Worm (Caenorhabditis elegans) whole organism, midembryonic: Measurements from ENCODE around the gene Y54G2A.16.
"Not testable (repeated sequence)": the region's sequence is repeated elsewhere in the genome, so short reads cannot be mapped to it uniquely, and the experiment has no call there.

Experiments used
- T22C8.4 ChIP-seq: fragments of 200-800 bp; sonication (Bioruptor generic); IDR thresholded peaks from 2 replicates; pipeline ENCODE4 v1.3.6; 2022; ENCODE audit warnings: missing genetic modification characterization, missing compliant biosample characterization
- cog-1 ChIP-seq: sonication (generic microtip); optimal IDR thresholded peaks from 2 replicates; lab custom pipeline; 2016; ENCODE audit warnings: missing genetic modification characterization, missing compliant biosample characterization
- flt-1 ChIP-seq: fragments of 200-800 bp; sonication (Bioruptor generic); IDR thresholded peaks from 2 replicates; pipeline ENCODE4 v1.3.6; 2022; ENCODE audit warnings: missing genetic modification characterization, missing compliant biosample characterization
- klf-2 ChIP-seq: fragments of 200-800 bp; sonication (Bioruptor generic); conservative IDR thresholded peaks from 2 replicates; pipeline ENCODE4 v1.3.6; 2022; ENCODE audit warnings: missing genetic modification reagents, missing genetic modification characterization, missing compliant biosample characterization
- med-1 ChIP-seq: sonication (generic microtip); optimal IDR thresholded peaks from 2 replicates; lab custom pipeline; 2017; ENCODE audit warnings: missing genetic modification characterization, mild to moderate bottlenecking, missing compliant biosample characterization, antibody characterized with exemption, missing genetic modification reagents; ENCODE audit not compliant: insufficient read depth
- ref-1 ChIP-seq: fragments of 200-800 bp; sonication (Bioruptor generic); conservative IDR thresholded peaks from 2 replicates; pipeline ENCODE4 v1.3.6; 2022; ENCODE audit warnings: missing genetic modification reagents, missing genetic modification characterization, missing compliant biosample characterization
- tab-1 ChIP-seq: fragments of 200-800 bp; sonication (Bioruptor generic); IDR thresholded peaks from 2 replicates; pipeline ENCODE4 v1.3.6; 2022; ENCODE audit warnings: missing genetic modification characterization, missing compliant biosample characterization
- ztf-23 ChIP-seq: fragments of 200-800 bp; sonication (Bioruptor generic); IDR thresholded peaks from 2 replicates; pipeline ENCODE4 v1.3.6; 2022; ENCODE audit warnings: missing genetic modification reagents, missing genetic modification characterization, missing compliant biosample characterization
- ztf-29 ChIP-seq: fragments of 200-800 bp; sonication (Bioruptor generic); IDR thresholded peaks from 2 replicates; pipeline ENCODE4 v1.3.6; 2022; ENCODE audit warnings: missing genetic modification reagents, missing genetic modification characterization, missing compliant biosample characterization

Gene Y54G2A.16

ce11 chrIV:2864743-2865142 is at the start of gene Y54G2A.16:
Y54G2A.16 (minus strand) TSS chrIV:2864843.
- TF ChIP-seq klf-2 (GFP tag; lab: Robert Waterston, UW), result no peak
- TF ChIP-seq med-1 (GFP tag; lab: Kevin White, UChicago), result no peak

- no peak for TF ChIP-seq flt-1
- TF ChIP-seq T22C8.4 (GFP tag; lab: Robert Waterston, UW), result no peak
- TF ChIP-seq med-1 (GFP tag; lab: Kevin White, UChicago), result no peak
- TF ChIP-seq ztf-23 (GFP tag; lab: Robert Waterston, UW), result no peak
- no peak for TF ChIP-seq ztf-29 (GFP tag; lab: Robert Waterston, UW)
- TF ChIP-seq ref-1, result no peak
- TF ChIP-seq cog-1 (tag; lab: Kevin White, UChicago), result no peak
Measured at ce11 chrIV:2897644-2898160, 33.1 kb upstream of the Y54G2A.16 start, which contains the start of gene Y54G2A.36. Y54G2A.36 (plus strand) TSS chrIV:2897694.

ce11 chrIV:2895986-2896660 is 31.5 kb upstream of the Y54G2A.16 start:
- peak; percentile 14 for TF ChIP-seq cog-1 (tag; lab: Kevin White, UChicago)

ce11 chrIV:2894630-2895029 is 30.0 kb upstream of the Y54G2A.16 start, which contains the start of gene Y54G2A.19:
Y54G2A.19 (minus strand) TSS chrIV:2894730.
- TF ChIP-seq med-1 (GFP tag; lab: Kevin White, UChicago); cog-1 (tag; lab: Kevin White, UChicago); tab-1: not testable (repeated sequence)

ce11 chrIV:2893486-2893842 is 28.8 kb upstream of the Y54G2A.16 start:
- TF ChIP-seq tab-1 (no peak), ref-1 (no peak), cog-1 (tag; lab: Kevin White, UChicago) (no peak), klf-2 (GFP tag; lab: Robert Waterston, UW) (no peak), T22C8.4 (GFP tag; lab: Robert Waterston, UW) (no peak), flt-1 (no peak), med-1 (GFP tag; lab: Kevin White, UChicago) (no peak), ztf-29 (GFP tag; lab: Robert Waterston, UW) (no peak), ztf-23 (GFP tag; lab: Robert Waterston, UW) (no peak)

ce11 chrIV:2892787-2893485 is 28.3 kb upstream of the Y54G2A.16 start:
- no peak for TF ChIP-seq tab-1
- no peak for TF ChIP-seq med-1 (GFP tag; lab: Kevin White, UChicago)
- no peak for TF ChIP-seq ztf-23 (GFP tag; lab: Robert Waterston, UW)
- no peak for TF ChIP-seq cog-1 (tag; lab: Kevin White, UChicago)
- TF ChIP-seq klf-2 (GFP tag; lab: Robert Waterston, UW), result no peak
- TF ChIP-seq T22C8.4 (GFP tag; lab: Robert Waterston, UW), result no peak
- no peak for TF ChIP-seq ztf-29 (GFP tag; lab: Robert Waterston, UW)
- no peak for TF ChIP-seq flt-1
- no peak for TF ChIP-seq ref-1

- TF ChIP-seq klf-2 (GFP tag; lab: Robert Waterston, UW), result no peak
- no peak for TF ChIP-seq med-1 (GFP tag; lab: Kevin White, UChicago)
- TF ChIP-seq tab-1, result no peak
- TF ChIP-seq ref-1, result no peak
- TF ChIP-seq flt-1, result no peak
- no peak for TF ChIP-seq ztf-23 (GFP tag; lab: Robert Waterston, UW)
- TF ChIP-seq cog-1 (tag; lab: Kevin White, UChicago), result no peak
- TF ChIP-seq T22C8.4 (GFP tag; lab: Robert Waterston, UW), result no peak
- no peak for TF ChIP-seq ztf-29 (GFP tag; lab: Robert Waterston, UW)
Measured at ce11 chrIV:2892395-2892786, 27.7 kb upstream of the Y54G2A.16 start, which contains the start of gene Y54G2A.18. Y54G2A.18 (minus strand) TSS chrIV:2892495.

ce11 chrIV:2891535-2892233 is 27.0 kb upstream of the Y54G2A.16 start:
- TF ChIP-seq ref-1 (no peak), ztf-23 (GFP tag; lab: Robert Waterston, UW) (no peak), klf-2 (GFP tag; lab: Robert Waterston, UW) (no peak), ztf-29 (GFP tag; lab: Robert Waterston, UW) (no peak), tab-1 (no peak)

- TF ChIP-seq ref-1 (no peak), tab-1 (no peak), med-1 (GFP tag; lab: Kevin White, UChicago) (no peak)
Measured at ce11 chrIV:2890401-2890952, 25.8 kb upstream of the Y54G2A.16 start, which contains the start of the genes nprt-1 and dib-1. nprt-1 (minus strand) TSS chrIV:2890451. dib-1 (plus strand) TSS chrIV:2890882.
